Worm (Caenorhabditis elegans): ENCODE measurements around the gene R10E9.2.

DNA sequence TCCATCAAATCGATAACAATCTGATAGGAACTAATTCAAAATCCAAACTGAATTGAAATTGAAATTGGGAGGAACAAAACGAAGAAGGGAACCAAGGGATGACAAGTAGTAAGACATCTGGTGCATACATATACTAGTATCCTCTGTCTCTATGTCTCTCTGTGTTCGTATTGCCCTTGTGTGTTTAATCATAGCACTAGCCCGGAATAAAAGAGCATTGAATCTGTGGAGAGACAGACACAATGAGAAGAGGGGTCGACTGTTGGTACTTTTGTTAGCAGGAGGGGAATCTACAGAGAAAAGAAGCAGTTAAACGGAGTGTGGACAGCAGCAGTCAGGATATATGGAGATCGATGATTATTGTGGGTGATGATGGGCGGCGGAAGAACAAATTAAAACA, 48.4 kb downstream of the R10E9.2 start:
- no peak for TF ChIP-seq nhr-25 (tag; optimal IDR thresholded peaks at IDR 0.05)
- TF ChIP-seq snpc-4 (tag; optimal IDR thresholded peaks at IDR 0.05), result no peak
- no peak for TF ChIP-seq ama-1 (optimal IDR thresholded peaks at IDR 0.05)
- peak; percentile 18 for TF ChIP-seq sma-9 (GFP tag; optimal IDR thresholded peaks at IDR 0.05)
- TF ChIP-seq sma-9 (tag; optimal IDR thresholded peaks at IDR 0.05), result no peak
- TF ChIP-seq ceh-82 (tag; optimal IDR thresholded peaks at IDR 0.05), result no peak
- TF ChIP-seq lsy-2 (tag; optimal IDR thresholded peaks at IDR 0.05), result no peak
- TF ChIP-seq R02D3.7 (tag; optimal IDR thresholded peaks at IDR 0.05), result no peak
- TF ChIP-seq dmd-4 (tag; optimal IDR thresholded peaks at IDR 0.05), result no peak
- no peak for TF ChIP-seq nhr-237 (tag; optimal IDR thresholded peaks at IDR 0.05)
- no peak for TF ChIP-seq skn-1 (tag; optimal IDR thresholded peaks at IDR 0.05)

Measured in whole organism, L2 larva.